Worm (Caenorhabditis elegans): ENCODE measurements around the gene Y116A8C.20.

- TF ChIP-seq unc-62 (GFP tag; optimal IDR thresholded peaks at IDR 0.05) (no peak), ztf-11 (tag; optimal IDR thresholded peaks at IDR 0.05) (no peak), unc-120 (tag; optimal IDR thresholded peaks at IDR 0.05; ENCODE audit: poor library complexity, severe bottlenecking) (no peak), unc-39 (tag; optimal IDR thresholded peaks at IDR 0.05) (no peak), pha-4 (tag; optimal IDR thresholded peaks at IDR 0.05) (no peak), nhr-237 (tag; optimal IDR thresholded peaks at IDR 0.05) (no peak), lsy-2 (tag; optimal IDR thresholded peaks at IDR 0.05) (no peak), mep-1 (tag; optimal IDR thresholded peaks at IDR 0.05) (no peak), nhr-28 (tag; optimal IDR thresholded peaks at IDR 0.05) (no peak), zip-8 (tag; optimal IDR thresholded peaks at IDR 0.05) (no peak), elt-3 (tag; optimal IDR thresholded peaks at IDR 0.05) (no peak), ces-1 (GFP tag; optimal IDR thresholded peaks at IDR 0.05) (no peak)
These were observed at the start of gene Y116A8C.20 for ce11 chrIV:17040618-17041017.

Measured in whole organism, mixed stage, embryonic.